Worm (Caenorhabditis elegans): ENCODE results near the gene K10F12.7.
A peak's percentile ranks its signal among the peaks of the same experiment; 100 is the strongest.

K10F12.7 gene

DNA sequence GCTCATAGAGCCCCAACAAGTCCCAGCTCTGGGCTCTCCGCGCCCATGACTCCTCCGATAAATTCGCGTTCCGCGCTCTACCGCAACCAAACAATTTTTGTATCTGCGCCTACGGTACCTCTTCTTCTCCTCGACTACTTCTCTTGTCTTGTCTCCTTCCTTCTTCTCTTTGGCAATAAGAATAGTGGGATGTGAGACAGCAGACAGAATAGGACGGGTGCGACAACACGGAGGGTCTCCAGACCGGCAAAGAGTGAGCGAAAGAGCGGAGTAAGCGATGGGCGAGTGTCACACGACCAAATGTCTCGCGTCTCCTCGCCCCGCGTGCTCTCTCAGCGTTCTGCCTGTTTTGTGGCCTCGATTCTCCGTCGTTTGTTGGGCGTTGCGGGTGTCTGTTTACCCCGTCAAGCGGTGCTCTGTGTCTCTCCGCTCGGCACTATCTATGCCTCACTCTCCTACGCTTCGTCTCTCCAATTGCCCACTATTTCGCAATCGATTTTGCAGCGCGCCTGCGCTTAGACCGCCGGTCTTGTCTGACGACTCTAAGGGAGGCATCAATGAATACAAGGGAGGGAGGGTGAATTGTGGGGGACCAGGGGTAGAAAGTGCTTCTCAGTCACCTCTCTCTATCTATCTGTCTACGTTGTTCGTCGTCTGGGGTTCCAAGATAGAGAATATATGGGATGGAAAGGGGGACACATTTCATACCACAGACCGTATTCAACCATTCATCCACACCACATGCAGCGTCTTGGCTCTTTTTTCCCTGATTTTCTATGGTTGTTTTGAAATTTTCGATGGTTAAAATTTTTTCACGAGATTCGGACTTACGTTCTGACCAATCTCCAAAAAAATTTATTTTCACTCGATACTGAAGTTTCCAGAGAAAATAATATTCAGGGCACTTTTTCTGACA lies 27.6 kb downstream of the K10F12.7 start, which contains the start of gene gei-4 (continued):
- no peak for TF ChIP-seq egl-27 (tag; optimal IDR thresholded peaks at IDR 0.05)
- no peak for TF ChIP-seq nhr-67 (tag; optimal IDR thresholded peaks at IDR 0.05)

- TF ChIP-seq elt-1 (tag; optimal IDR thresholded peaks at IDR 0.05), result no peak
- TF ChIP-seq ama-1 (optimal IDR thresholded peaks at IDR 0.05), result no peak
These were observed 29.4 kb downstream of the K10F12.7 start for ce11 chrIII:352992-353391.

DNA sequence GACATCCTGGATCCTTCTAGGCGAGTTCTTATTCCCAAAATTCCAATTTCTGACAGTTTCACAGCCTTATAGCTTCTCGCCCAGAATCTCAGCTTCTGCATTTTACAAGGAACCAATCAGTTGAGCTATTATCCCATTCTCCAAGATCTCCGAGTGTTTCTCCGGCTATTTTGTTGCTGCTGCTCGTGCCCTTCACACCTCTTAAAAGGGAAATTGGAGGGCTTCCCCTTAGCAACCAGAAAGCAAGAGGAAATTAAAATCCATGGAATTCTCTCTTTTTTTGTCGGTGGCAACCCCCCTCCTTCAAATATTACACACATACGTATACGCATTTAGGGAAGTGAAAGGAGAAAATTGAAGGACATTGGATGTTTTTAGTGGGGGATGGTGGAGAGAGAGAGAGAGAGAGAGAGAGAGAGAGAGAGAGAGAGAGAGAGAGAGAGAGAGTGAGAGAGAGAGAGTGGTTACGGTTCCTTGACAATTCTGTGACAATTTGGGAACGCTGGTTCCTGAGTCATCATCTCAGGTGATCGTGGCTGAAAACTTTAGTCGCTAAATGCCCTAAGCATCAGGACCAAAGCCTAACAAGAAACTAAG lies 30.4 kb downstream of the K10F12.7 start:
- TF ChIP-seq pqm-1 (tag; optimal IDR thresholded peaks at IDR 0.05), result no peak
- TF ChIP-seq nhr-23 (tag; optimal IDR thresholded peaks at IDR 0.05), result peak; percentile 50
- peak; percentile 28 for TF ChIP-seq nfya-1 (tag; optimal IDR thresholded peaks at IDR 0.05; ENCODE audit: insufficient read depth)
- no peak for TF ChIP-seq R02D3.7 (tag; optimal IDR thresholded peaks at IDR 0.05)
- TF ChIP-seq nhr-25 (tag; optimal IDR thresholded peaks at IDR 0.05), result peak; percentile 85
- no peak for TF ChIP-seq nhr-28 (tag; optimal IDR thresholded peaks at IDR 0.05)
- TF ChIP-seq sea-2 (GFP tag; optimal IDR thresholded peaks at IDR 0.05), result no peak

DNA sequence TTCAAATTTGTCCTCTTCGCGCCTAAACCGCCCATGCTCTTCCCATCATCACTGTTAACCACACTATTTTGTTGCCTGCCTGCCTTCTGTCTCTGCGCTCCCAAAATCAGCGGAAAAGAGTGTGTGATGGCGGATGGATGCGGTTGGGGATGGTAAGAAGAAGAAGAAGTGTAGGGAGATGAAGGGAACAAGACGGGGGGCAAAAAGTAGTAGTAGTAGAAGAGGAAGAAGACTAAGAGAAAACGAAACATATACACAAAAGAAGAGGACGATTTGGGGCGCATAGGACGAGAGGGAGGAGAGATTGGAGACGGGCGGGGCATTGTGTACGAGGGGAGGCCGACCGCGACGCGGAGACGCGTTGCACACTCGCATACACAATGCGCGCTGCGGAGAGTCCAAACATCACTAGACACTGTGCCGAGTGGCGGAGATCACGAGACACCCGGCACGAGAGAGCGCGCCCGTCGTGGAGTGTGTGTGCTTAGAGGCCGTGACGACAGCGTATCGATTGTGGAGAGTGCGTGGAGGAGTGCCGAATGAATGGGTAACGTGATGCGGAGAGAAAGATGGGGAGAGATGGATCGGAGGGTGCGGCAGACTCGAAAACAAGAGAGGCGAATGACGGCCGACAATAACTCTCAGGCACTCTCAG lies 32.7 kb downstream of the K10F12.7 start:
- no peak for TF ChIP-seq nhr-28 (tag; optimal IDR thresholded peaks at IDR 0.05)
- peak; percentile 61 for TF ChIP-seq R02D3.7 (tag; optimal IDR thresholded peaks at IDR 0.05)
- TF ChIP-seq nhr-77 (tag; optimal IDR thresholded peaks at IDR 0.05), result no peak
- TF ChIP-seq nhr-237 (tag; optimal IDR thresholded peaks at IDR 0.05), result no peak
- peak; percentile 90 for TF ChIP-seq nfya-1 (tag; optimal IDR thresholded peaks at IDR 0.05; ENCODE audit: insufficient read depth)
- peak in 1 of 2 experiments; percentile 15 for TF ChIP-seq eor-1 (tag; optimal IDR thresholded peaks at IDR 0.05)
- peak; percentile 43 for TF ChIP-seq fkh-10 (GFP tag; optimal IDR thresholded peaks at IDR 0.05)
- peak; percentile 72 for TF ChIP-seq lin-15B (tag; optimal IDR thresholded peaks at IDR 0.05)
- no peak for TF ChIP-seq ZK546.5 (tag; optimal IDR thresholded peaks at IDR 0.05)
- peak; percentile 47 for TF ChIP-seq elt-1 (tag; optimal IDR thresholded peaks at IDR 0.05)
- peak; percentile 92 for TF ChIP-seq lsy-12 (tag; optimal IDR thresholded peaks at IDR 0.05)
- TF ChIP-seq egl-27 (tag; optimal IDR thresholded peaks at IDR 0.05), result peak; percentile 47
- TF ChIP-seq nhr-43 (tag; optimal IDR thresholded peaks at IDR 0.05; ENCODE audit: poor library complexity, severe bottlenecking), result peak; percentile 78
- no peak for TF ChIP-seq nhr-12 (tag; optimal IDR thresholded peaks at IDR 0.05)
- no peak for TF ChIP-seq zag-1 (tag; optimal IDR thresholded peaks at IDR 0.05)
- TF ChIP-seq pqm-1 (tag; optimal IDR thresholded peaks at IDR 0.05), result no peak
- TF ChIP-seq tbx-2 (tag; optimal IDR thresholded peaks at IDR 0.05), result peak; percentile 86
- TF ChIP-seq ceh-82 (tag; optimal IDR thresholded peaks at IDR 0.05), result peak; percentile 28
- TF ChIP-seq egl-5 (tag; optimal IDR thresholded peaks at IDR 0.05), result peak; percentile 65
- TF ChIP-seq jun-1 (tag; optimal IDR thresholded peaks at IDR 0.05), result peak; percentile 96
- TF ChIP-seq fkh-2 (tag; optimal IDR thresholded peaks at IDR 0.05), result no peak
- TF ChIP-seq skn-1 (tag; optimal IDR thresholded peaks at IDR 0.05), result peak; percentile 9
- no peak for TF ChIP-seq elt-3 (tag; optimal IDR thresholded peaks at IDR 0.05)
- peak; percentile 46 for TF ChIP-seq ztf-4 (tag; optimal IDR thresholded peaks at IDR 0.05)
- TF ChIP-seq ceh-16 (tag; optimal IDR thresholded peaks at IDR 0.05), result no peak
- TF ChIP-seq unc-62 (GFP tag; optimal IDR thresholded peaks at IDR 0.05), result peak; percentile 74
- no peak for TF ChIP-seq unc-39 (tag; optimal IDR thresholded peaks at IDR 0.05)
- TF ChIP-seq fos-1 (tag; optimal IDR thresholded peaks at IDR 0.05), result peak; percentile 43
- TF ChIP-seq mdl-1 (tag; optimal IDR thresholded peaks at IDR 0.05), result peak; percentile 55
- no peak for TF ChIP-seq sea-2 (GFP tag; optimal IDR thresholded peaks at IDR 0.05)
- TF ChIP-seq mml-1 (tag; optimal IDR thresholded peaks at IDR 0.05), result no peak
- peak; percentile 85 for TF ChIP-seq snpc-4 (tag; optimal IDR thresholded peaks at IDR 0.05)
- no peak for TF ChIP-seq nhr-11 (tag; optimal IDR thresholded peaks at IDR 0.05)
- no peak for TF ChIP-seq nhr-67 (tag; optimal IDR thresholded peaks at IDR 0.05)
- TF ChIP-seq daf-12 (tag; optimal IDR thresholded peaks at IDR 0.05), result no peak
- TF ChIP-seq lin-39 (tag; optimal IDR thresholded peaks at IDR 0.05), result peak; percentile 92
- peak; percentile 85 for TF ChIP-seq elt-2 (tag; optimal IDR thresholded peaks at IDR 0.05)
- TF ChIP-seq ceh-9 (tag; optimal IDR thresholded peaks at IDR 0.05), result no peak
- TF ChIP-seq nhr-25 (tag; optimal IDR thresholded peaks at IDR 0.05), result peak; percentile 84
- peak; percentile 85 for TF ChIP-seq ama-1 (optimal IDR thresholded peaks at IDR 0.05)
- TF ChIP-seq nhr-23 (tag; optimal IDR thresholded peaks at IDR 0.05), result peak; percentile 75
- no peak for TF ChIP-seq aly-2 (tag; optimal IDR thresholded peaks at IDR 0.05)

All from whole organism, L3 larva.